Worm (Caenorhabditis elegans) whole organism, L3 larva: ENCODE measurements around the gene try-9.

Experiments
- ZK546.5 ChIP-seq: sonication (generic microtip); optimal IDR thresholded peaks from 2 replicates; lab custom pipeline; 2017; ENCODE audit warnings: missing biosample characterization, missing genetic modification characterization
- ceh-28 ChIP-seq: fragments of 150-350 bp; optimal IDR thresholded peaks from 2 replicates; lab custom pipeline; 2014; ENCODE audit warnings: missing biosample characterization, missing genetic modification reagents, missing genetic modification characterization
- elt-2 ChIP-seq: sonication (generic microtip); optimal IDR thresholded peaks from 2 replicates; lab custom pipeline; 2016; ENCODE audit warnings: missing genetic modification reagents, mild to moderate bottlenecking, missing genetic modification characterization, missing compliant biosample characterization
- fkh-10 ChIP-seq: sonication (generic microtip); optimal IDR thresholded peaks from 2 replicates; lab custom pipeline; 2017; ENCODE audit warnings: missing biosample characterization, missing genetic modification reagents, missing genetic modification characterization
- nhr-11 ChIP-seq: fragments of 150-350 bp; optimal IDR thresholded peaks from 2 replicates; lab custom pipeline; 2014; ENCODE audit warnings: missing biosample characterization, missing genetic modification characterization
- nhr-23 ChIP-seq: fragments of 150-350 bp; optimal IDR thresholded peaks from 2 replicates; lab custom pipeline; 2014; ENCODE audit warnings: missing biosample characterization, missing genetic modification reagents, missing genetic modification characterization
- nhr-237 ChIP-seq: fragments of 150-350 bp; optimal IDR thresholded peaks from 2 replicates; lab custom pipeline; 2014; ENCODE audit warnings: missing biosample characterization, missing genetic modification characterization
- nhr-76 ChIP-seq: fragments of 150-350 bp; sonication (generic microtip); optimal IDR thresholded peaks from 5 replicates; lab custom pipeline; 2014; ENCODE audit warnings: missing biosample characterization, missing genetic modification characterization
- pha-4 ChIP-seq: fragments of 150-350 bp; optimal IDR thresholded peaks from 2 replicates; lab custom pipeline; 2014; ENCODE audit warnings: missing biosample characterization, missing genetic modification reagents, missing genetic modification characterization
- pqm-1 ChIP-seq: fragments of 150-350 bp; optimal IDR thresholded peaks from 2 replicates; lab custom pipeline; 2017; ENCODE audit warnings: missing biosample characterization, missing genetic modification characterization, inconsistent platforms
- unc-62 ChIP-seq: fragments of 150-350 bp; sonication (generic microtip); optimal IDR thresholded peaks from 4 replicates; lab custom pipeline; 2014; ENCODE audit warnings: missing biosample characterization, missing genetic modification reagents, missing genetic modification characterization
- ztf-11 ChIP-seq: fragments of 150-350 bp; optimal IDR thresholded peaks from 2 replicates; lab custom pipeline; 2014; ENCODE audit warnings: missing biosample characterization, missing genetic modification characterization

DNA sequence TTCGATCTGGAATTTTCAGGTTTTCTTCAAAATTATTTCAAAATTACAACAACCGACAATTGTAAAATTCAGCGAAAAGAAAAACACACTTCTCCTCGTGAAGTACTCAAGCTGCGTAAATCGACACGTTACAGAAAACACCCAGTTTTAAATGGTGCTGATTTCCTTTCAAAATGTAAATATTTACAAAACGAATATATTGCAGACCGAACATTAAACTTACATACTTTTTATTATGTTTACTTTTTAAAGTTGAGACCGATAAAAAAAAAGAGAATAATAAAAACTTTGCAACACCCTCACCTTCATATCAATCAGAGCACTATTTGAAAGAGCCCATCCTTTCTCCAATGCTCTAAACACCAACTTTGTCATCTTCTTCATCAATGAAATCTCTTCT, 2.8 kb downstream of the try-9 start:
- TF ChIP-seq unc-62 (GFP tag; lab: Kevin White, UChicago): no peak
- TF ChIP-seq ceh-28 (tag; lab: Kevin White, UChicago): no peak
- TF ChIP-seq nhr-11 (tag; lab: Kevin White, UChicago): no peak
- TF ChIP-seq elt-2: peak; percentile 0
- TF ChIP-seq ztf-11 (tag; lab: Kevin White, UChicago): no peak
- no peak for TF ChIP-seq fkh-10 (GFP tag; lab: Kevin White, UChicago)
- no peak for TF ChIP-seq nhr-237
- no peak for TF ChIP-seq nhr-23 (tag; lab: Kevin White, UChicago)
- no peak for TF ChIP-seq pqm-1 (tag; lab: Kevin White, UChicago)
- no peak for TF ChIP-seq nhr-76 (tag; lab: Kevin White, UChicago)
- no peak for TF ChIP-seq ZK546.5 (tag; lab: Kevin White, UChicago)
- TF ChIP-seq pha-4 (tag; lab: Kevin White, UChicago): peak; percentile 78
